Fruit fly (Drosophila melanogaster) whole organism, embryonic: Measurements from ENCODE around the gene CG15891.

Experiments
- Atf-2 ChIP-seq: fragments of 200-800 bp; sonication (Bioruptor generic); optimal IDR thresholded peaks from 2 replicates; lab custom pipeline; 2016; ENCODE audit warnings: missing biosample characterization, missing genetic modification characterization
- Atf6 ChIP-seq: fragments of 200-800 bp; sonication (Bioruptor generic); IDR thresholded peaks from 2 replicates; pipeline ENCODE4 v1.3.6; 2022; ENCODE audit warnings: missing biosample characterization, missing genetic modification characterization
- CG10209 ChIP-seq: fragments of 200-800 bp; sonication (Bioruptor generic); optimal IDR thresholded peaks from 3 replicates; lab custom pipeline; 2017; ENCODE audit warnings: missing biosample characterization, mild to moderate bottlenecking, missing genetic modification characterization, missing genetic modification reagents
- CG10431 ChIP-seq: fragments of 200-800 bp; sonication (Bioruptor generic); optimal IDR thresholded peaks from 3 replicates; lab custom pipeline; 2018; ENCODE audit warnings: missing biosample characterization, mild to moderate bottlenecking, missing genetic modification characterization
- CG10565 ChIP-seq: fragments of 200-800 bp; sonication (Bioruptor generic); optimal IDR thresholded peaks from 3 replicates; lab custom pipeline; 2016; ENCODE audit warnings: missing biosample characterization, mild to moderate bottlenecking, missing genetic modification characterization
- CG10959 ChIP-seq: fragments of 200-800 bp; sonication (Bioruptor generic); IDR thresholded peaks from 2 replicates; pipeline ENCODE4 v1.3.6; 2022; ENCODE audit warnings: missing biosample characterization, missing genetic modification characterization
- CG10979 ChIP-seq: fragments of 200-800 bp; sonication (Bioruptor generic); optimal IDR thresholded peaks from 2 replicates; lab custom pipeline; 2018; ENCODE audit warnings: missing biosample characterization, mild to moderate bottlenecking, missing genetic modification characterization, moderate library complexity
- CG13123 ChIP-seq: fragments of 200-800 bp; sonication (Bioruptor generic); optimal IDR thresholded peaks from 2 replicates; lab custom pipeline; 2016; ENCODE audit warnings: missing biosample characterization, missing genetic modification characterization
- CG13894 ChIP-seq: fragments of 200-800 bp; sonication (Bioruptor generic); optimal IDR thresholded peaks from 3 replicates; lab custom pipeline; 2018; ENCODE audit warnings: missing biosample characterization, mild to moderate bottlenecking, missing genetic modification characterization, moderate library complexity
- CG14441 ChIP-seq: fragments of 200-800 bp; sonication (Bioruptor generic); IDR thresholded peaks from 2 replicates; pipeline ENCODE4 v1.3.6; 2022; ENCODE audit warnings: missing biosample characterization, missing genetic modification characterization
- CG14667 ChIP-seq: fragments of 200-800 bp; sonication (Bioruptor generic); IDR thresholded peaks from 2 replicates; pipeline ENCODE4 v1.3.6; 2022; ENCODE audit warnings: missing biosample characterization, missing genetic modification characterization
- CG18262 ChIP-seq: fragments of 200-800 bp; optimal IDR thresholded peaks from 3 replicates; lab custom pipeline; 2019; ENCODE audit warnings: missing biosample characterization, mild to moderate bottlenecking, missing genetic modification characterization, moderate library complexity
- CG1832 ChIP-seq: fragments of 200-800 bp; sonication (Bioruptor generic); optimal IDR thresholded peaks from 2 replicates; lab custom pipeline; 2017; ENCODE audit warnings: missing biosample characterization, mild to moderate bottlenecking, missing genetic modification characterization, inconsistent platforms
- CG18619 ChIP-seq: fragments of 200-800 bp; sonication (Bioruptor generic); optimal IDR thresholded peaks from 3 replicates; lab custom pipeline; 2017; ENCODE audit warnings: missing biosample characterization, mild to moderate bottlenecking, missing genetic modification characterization
- CG31365 ChIP-seq: fragments of 200-800 bp; sonication (Bioruptor generic); optimal IDR thresholded peaks from 2 replicates; lab custom pipeline; 2018; ENCODE audit warnings: missing biosample characterization, mild to moderate bottlenecking, missing genetic modification characterization
- CG33213 ChIP-seq: fragments of 200-800 bp; sonication (Bioruptor generic); optimal IDR thresholded peaks from 3 replicates; lab custom pipeline; 2016; ENCODE audit warnings: missing biosample characterization, missing genetic modification characterization
- CG42726 ChIP-seq: fragments of 200-800 bp; sonication (Bioruptor generic); IDR thresholded peaks from 2 replicates; pipeline ENCODE4 v1.3.6; 2022; ENCODE audit warnings: missing biosample characterization, missing genetic modification characterization; ENCODE audit not compliant: partially characterized antibody
- CG4328 ChIP-seq: fragments of 200-800 bp; sonication (Bioruptor generic); optimal IDR thresholded peaks from 3 replicates; lab custom pipeline; 2017; ENCODE audit warnings: missing biosample characterization, missing genetic modification reagents, missing genetic modification characterization
- CG4617 ChIP-seq: fragments of 200-800 bp; sonication (Bioruptor generic); optimal IDR thresholded peaks from 3 replicates; lab custom pipeline; 2016; ENCODE audit warnings: missing biosample characterization, missing genetic modification characterization, borderline replicate concordance
- CG5180 ChIP-seq: fragments of 200-800 bp; sonication (Bioruptor generic); optimal IDR thresholded peaks from 3 replicates; lab custom pipeline; 2017; ENCODE audit warnings: missing biosample characterization, missing genetic modification characterization, mild to moderate bottlenecking, moderate library complexity, missing genetic modification reagents
- CG7556 ChIP-seq: fragments of 200-800 bp; sonication (Bioruptor generic); optimal IDR thresholded peaks from 2 replicates; lab custom pipeline; 2017; ENCODE audit warnings: missing biosample characterization, mild to moderate bottlenecking, missing genetic modification characterization
- CG8359 ChIP-seq: fragments of 200-800 bp; sonication (Bioruptor generic); optimal IDR thresholded peaks from 2 replicates; lab custom pipeline; 2017; ENCODE audit warnings: missing biosample characterization, mild to moderate bottlenecking, missing genetic modification characterization, borderline replicate concordance
- CG8388 ChIP-seq: fragments of 200-800 bp; sonication (Bioruptor generic); optimal IDR thresholded peaks from 2 replicates; lab custom pipeline; 2019; ENCODE audit warnings: missing biosample characterization, mild to moderate bottlenecking, missing genetic modification characterization, moderate library complexity
- CG8944 ChIP-seq: fragments of 200-800 bp; sonication (Bioruptor generic); optimal IDR thresholded peaks from 3 replicates; lab custom pipeline; 2016; ENCODE audit warnings: missing biosample characterization, missing genetic modification characterization
- Camta ChIP-seq: fragments of 200-800 bp; sonication (Bioruptor generic); optimal IDR thresholded peaks from 2 replicates; lab custom pipeline; 2016; ENCODE audit warnings: missing biosample characterization, missing genetic modification characterization
- Chrac-16 ChIP-seq: fragments of 200-800 bp; sonication (Bioruptor generic); optimal IDR thresholded peaks from 3 replicates; lab custom pipeline; 2016; ENCODE audit warnings: missing biosample characterization, missing genetic modification characterization
- CkIIα-i1 ChIP-seq: fragments of 200-800 bp; sonication (Bioruptor generic); IDR thresholded peaks from 2 replicates; pipeline ENCODE4 v1.3.6; 2022; ENCODE audit warnings: missing biosample characterization, missing genetic modification characterization
- Dbx ChIP-seq: fragments of 200-800 bp; sonication (Bioruptor generic); IDR thresholded peaks from 3 replicates; pipeline ENCODE4 v1.3.6; 2022; ENCODE audit warnings: missing biosample characterization, missing genetic modification characterization
- Dip3 ChIP-seq: fragments of 200-800 bp; sonication (Bioruptor generic); optimal IDR thresholded peaks from 3 replicates; lab custom pipeline; 2016; ENCODE audit warnings: missing biosample characterization, missing genetic modification characterization
- MTF-1 ChIP-seq: fragments of 200-800 bp; sonication (Bioruptor generic); optimal IDR thresholded peaks from 2 replicates; lab custom pipeline; 2018; ENCODE audit warnings: missing biosample characterization, mild to moderate bottlenecking, missing genetic modification characterization, borderline replicate concordance
- NC2β ChIP-seq: fragments of 200-800 bp; sonication (Bioruptor generic); optimal IDR thresholded peaks from 2 replicates; lab custom pipeline; 2016; ENCODE audit warnings: missing biosample characterization, missing genetic modification characterization
- TFAM ChIP-seq: fragments of 200-800 bp; sonication (Bioruptor generic); optimal IDR thresholded peaks from 2 replicates; lab custom pipeline; 2017; ENCODE audit warnings: missing biosample characterization, missing genetic modification characterization, inconsistent platforms
- Taf1 ChIP-seq: fragments of 200-800 bp; sonication (Bioruptor generic); IDR thresholded peaks from 2 replicates; pipeline ENCODE4 v1.3.6; 2022; ENCODE audit warnings: missing biosample characterization, missing genetic modification characterization
- dm ChIP-seq: fragments of 200-800 bp; sonication (Bioruptor generic); optimal IDR thresholded peaks from 3 replicates; lab custom pipeline; 2016; ENCODE audit warnings: missing biosample characterization, missing genetic modification characterization
- esg ChIP-seq: fragments of 200-800 bp; sonication (Bioruptor generic); conservative IDR thresholded peaks from 2 replicates; pipeline ENCODE4 v1.3.6; 2022; ENCODE audit warnings: missing biosample characterization, missing genetic modification characterization
- fu2 ChIP-seq: fragments of 200-800 bp; sonication (Bioruptor generic); optimal IDR thresholded peaks from 2 replicates; lab custom pipeline; 2016; ENCODE audit warnings: missing biosample characterization, missing genetic modification characterization
- gcm ChIP-seq: fragments of 200-800 bp; sonication (Bioruptor generic); optimal IDR thresholded peaks from 2 replicates; lab custom pipeline; 2019; ENCODE audit warnings: missing biosample characterization, mild to moderate bottlenecking, missing genetic modification characterization, moderate library complexity
- gfzf ChIP-seq: fragments of 200-800 bp; sonication (Bioruptor generic); optimal IDR thresholded peaks from 2 replicates; lab custom pipeline; 2016; ENCODE audit warnings: missing biosample characterization, mild to moderate bottlenecking, missing genetic modification characterization, moderate library complexity
- gsb-n ChIP-seq: fragments of 200-800 bp; sonication (Bioruptor generic); optimal IDR thresholded peaks from 3 replicates; lab custom pipeline; 2018; ENCODE audit warnings: missing biosample characterization, mild to moderate bottlenecking, missing genetic modification characterization
- lola ChIP-seq, 3 experiments: fragments of >200 bp in 2 of 3; fragments of 200-800 bp in 1 of 3; sonication (Bioruptor generic) in 1 of 3; optimal IDR thresholded peaks; 2 replicates each; lab custom pipeline; 2017 to 2019; ENCODE audit warnings: missing biosample characterization in 3 of 3, missing genetic modification characterization in 3 of 3, mild to moderate bottlenecking in 1 of 3, moderate library complexity in 1 of 3
- mam ChIP-seq: fragments of 200-800 bp; sonication (Bioruptor generic); optimal IDR thresholded peaks from 3 replicates; lab custom pipeline; 2016; ENCODE audit warnings: missing biosample characterization, missing genetic modification characterization
- mirr ChIP-seq: fragments of 200-800 bp; sonication (Bioruptor generic); optimal IDR thresholded peaks from 3 replicates; lab custom pipeline; 2018; ENCODE audit warnings: missing biosample characterization, mild to moderate bottlenecking, missing genetic modification characterization
- phol ChIP-seq: fragments of 200-800 bp; sonication (Bioruptor generic); optimal IDR thresholded peaks from 3 replicates; lab custom pipeline; 2018; ENCODE audit warnings: missing biosample characterization, mild to moderate bottlenecking, missing genetic modification characterization, moderate library complexity
- pzg ChIP-seq: fragments of 200-800 bp; sonication (Bioruptor generic); optimal IDR thresholded peaks from 3 replicates; lab custom pipeline; 2018; ENCODE audit warnings: missing biosample characterization, mild to moderate bottlenecking, missing genetic modification characterization, moderate library complexity
- run ChIP-seq: fragments of 200-800 bp; sonication (Bioruptor generic); optimal IDR thresholded peaks from 3 replicates; lab custom pipeline; 2018; ENCODE audit warnings: missing biosample characterization, mild to moderate bottlenecking, missing genetic modification characterization
- salm ChIP-seq: fragments of 200-800 bp; sonication (Bioruptor generic); optimal IDR thresholded peaks from 2 replicates; lab custom pipeline; 2018; ENCODE audit warnings: missing biosample characterization, mild to moderate bottlenecking, missing genetic modification characterization
- sima ChIP-seq: fragments of 200-800 bp; sonication (Bioruptor generic); optimal IDR thresholded peaks from 2 replicates; lab custom pipeline; 2016; ENCODE audit warnings: missing biosample characterization, missing genetic modification characterization
- tna ChIP-seq: fragments of 200-800 bp; sonication (Bioruptor generic); IDR thresholded peaks from 2 replicates; pipeline ENCODE4 v1.3.6; 2022; ENCODE audit warnings: missing biosample characterization, missing genetic modification characterization; ENCODE audit not compliant: partially characterized antibody
- trh ChIP-seq: fragments of 200-800 bp; sonication (Bioruptor generic); optimal IDR thresholded peaks from 2 replicates; lab custom pipeline; 2016; ENCODE audit warnings: missing biosample characterization, missing genetic modification characterization
- yki ChIP-seq: fragments of >200 bp; optimal IDR thresholded peaks from 3 replicates; lab custom pipeline; 2018

CG15891 gene

dm6 chrX:6267187-6267711 is 27.9 kb downstream of the CG15891 start, which contains the start of gene schlank (continued):
- TF ChIP-seq CG14441 (GFP tag; lab: Robert Waterston, UW) = peak; percentile 71
- TF ChIP-seq Atf-2 (GFP tag; lab: Kevin White, UChicago) = peak; percentile 49
- TF ChIP-seq CG10979 = peak; percentile 26
- TF ChIP-seq CG33213 (GFP tag; lab: Kevin White, UChicago) = peak; percentile 37
- TF ChIP-seq fu2 = peak; percentile 59
- TF ChIP-seq CG13894 = peak; percentile 23
- TF ChIP-seq trh (GFP tag; lab: Kevin White, UChicago) = no peak
- TF ChIP-seq CG10431 (GFP tag; lab: Kevin White, UChicago) = no peak
- TF ChIP-seq CG4617 (GFP tag; lab: Kevin White, UChicago) = no peak
- TF ChIP-seq dm = no peak
- peak; percentile 41 for TF ChIP-seq Chrac-16
- TF ChIP-seq CG8359 (GFP tag; lab: Kevin White, UChicago) = no peak
- peak; percentile 76 for TF ChIP-seq pzg
- no peak for TF ChIP-seq sima (GFP tag; lab: Kevin White, UChicago)
- no peak for TF ChIP-seq CG10959
- TF ChIP-seq CG1832 (GFP tag; lab: Kevin White, UChicago) = no peak
- TF ChIP-seq CG13123 (GFP tag; lab: Kevin White, UChicago) = no peak
- no peak for TF ChIP-seq yki (lab: Kevin White, UChicago)
- TF ChIP-seq Atf6 = peak; percentile 53; the same call in 1 of the 2 replicates
- peak; percentile 55 for TF ChIP-seq CG8944
- no peak for TF ChIP-seq salm (tag; lab: Kevin White, UChicago)
- peak; percentile 61 for TF ChIP-seq phol (tag; lab: Kevin White, UChicago)
- TF ChIP-seq gfzf (GFP tag; lab: Kevin White, UChicago) = peak; percentile 94
- peak; percentile 30 for TF ChIP-seq mirr (GFP tag; lab: Kevin White, UChicago)
- 0 out of 3 replicates have a peak, but pooled peaks have one; percentile 36 for TF ChIP-seq Dbx (GFP tag; lab: Robert Waterston, UW)
- peak; percentile 57 for TF ChIP-seq esg (GFP tag; lab: Robert Waterston, UW)
- no peak for TF ChIP-seq TFAM (GFP tag; lab: Kevin White, UChicago)
- no peak for TF ChIP-seq tna (GFP tag; lab: Robert Waterston, UW)
- no peak for TF ChIP-seq CG5180 (GFP tag; lab: Kevin White, UChicago)
- TF ChIP-seq gsb-n = no peak
- TF ChIP-seq CG31365 = no peak
- no peak for TF ChIP-seq CkIIα-i1 (GFP tag; lab: Robert Waterston, UW)
- peak; percentile 52 for TF ChIP-seq CG8388
- peak; percentile 60 for TF ChIP-seq NC2β
- TF ChIP-seq CG4328 (GFP tag; lab: Kevin White, UChicago) = no peak
- TF ChIP-seq gcm = no peak
- peak; percentile 53 for TF ChIP-seq CG18262 (tag; lab: Kevin White, UChicago)
- no peak for TF ChIP-seq Camta (GFP tag; lab: Kevin White, UChicago)
- TF ChIP-seq MTF-1 (GFP tag; lab: Kevin White, UChicago) = no peak
- TF ChIP-seq run (tag; lab: Kevin White, UChicago) = no peak
- peak; percentile 16 for TF ChIP-seq CG7556
- TF ChIP-seq lola (GFP tag; optimal IDR thresholded peaks at IDR 0.05; lab: Kevin White, UChicago) = peak in 1 of 3 experiments; percentile 37
- peak; percentile 89 for TF ChIP-seq Dip3
- no peak for TF ChIP-seq CG10565 (GFP tag; lab: Kevin White, UChicago)
- no peak for TF ChIP-seq Taf1 (GFP tag; lab: Robert Waterston, UW)
- TF ChIP-seq mam (GFP tag; lab: Kevin White, UChicago) = peak; percentile 73
- TF ChIP-seq CG42726 (GFP tag; lab: Robert Waterston, UW) = no peak
- TF ChIP-seq CG14667 (GFP tag; lab: Robert Waterston, UW) = peak; percentile 39
- peak; percentile 10 for TF ChIP-seq CG18619 (GFP tag; lab: Kevin White, UChicago)
- TF ChIP-seq CG10209 (GFP tag; lab: Kevin White, UChicago) = peak; percentile 17
